Worm (Caenorhabditis elegans) whole organism, midembryonic: ENCODE measurements around the gene wdr-4.

Source experiments
- flt-1 ChIP-seq: fragments of 200-800 bp; sonication (Bioruptor generic); IDR thresholded peaks from 2 replicates; pipeline ENCODE4 v1.3.6; 2022; ENCODE audit warnings: missing genetic modification characterization, missing compliant biosample characterization
- klf-2 ChIP-seq: fragments of 200-800 bp; sonication (Bioruptor generic); conservative IDR thresholded peaks from 2 replicates; pipeline ENCODE4 v1.3.6; 2022; ENCODE audit warnings: missing genetic modification reagents, missing genetic modification characterization, missing compliant biosample characterization
- ref-1 ChIP-seq: fragments of 200-800 bp; sonication (Bioruptor generic); conservative IDR thresholded peaks from 2 replicates; pipeline ENCODE4 v1.3.6; 2022; ENCODE audit warnings: missing genetic modification reagents, missing genetic modification characterization, missing compliant biosample characterization
- tab-1 ChIP-seq: fragments of 200-800 bp; sonication (Bioruptor generic); IDR thresholded peaks from 2 replicates; pipeline ENCODE4 v1.3.6; 2022; ENCODE audit warnings: missing genetic modification characterization, missing compliant biosample characterization
- ztf-23 ChIP-seq: fragments of 200-800 bp; sonication (Bioruptor generic); IDR thresholded peaks from 2 replicates; pipeline ENCODE4 v1.3.6; 2022; ENCODE audit warnings: missing genetic modification reagents, missing genetic modification characterization, missing compliant biosample characterization

DNA sequence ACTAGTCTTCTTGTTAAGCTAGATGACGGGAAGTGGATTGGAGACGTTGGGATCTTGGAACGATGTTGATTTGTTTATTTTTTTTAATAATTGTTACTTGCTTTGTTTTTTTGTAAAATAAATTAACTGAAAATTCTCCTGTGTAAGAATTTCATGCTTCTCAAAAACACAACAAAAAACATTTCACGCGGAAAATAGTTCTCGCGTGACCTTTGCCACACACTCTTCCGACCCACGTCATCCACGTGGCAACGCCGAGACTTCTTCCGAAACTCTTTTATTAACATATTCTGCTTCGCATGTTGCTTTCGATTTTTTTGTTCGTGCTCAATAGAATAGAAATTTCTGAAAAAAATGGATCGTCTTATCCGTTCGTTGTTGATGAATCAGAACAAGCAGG, 14.0 kb upstream of the wdr-4 start, which contains the start of gene F37A4.5:
- no peak for TF ChIP-seq ref-1
- no peak for TF ChIP-seq klf-2
- no peak for TF ChIP-seq tab-1 (GFP tag; lab: Robert Waterston, UW)
- no peak for TF ChIP-seq flt-1 (GFP tag; lab: Robert Waterston, UW)
- no peak for TF ChIP-seq ztf-23 (GFP tag; lab: Robert Waterston, UW)
